Worm (Caenorhabditis elegans) whole organism, young adult: Measurements from ENCODE around the gene ZC373.2.

Source experiments
- B0035.1 ChIP-seq: sonication (generic microtip); optimal IDR thresholded peaks from 2 replicates; lab custom pipeline; 2016; ENCODE audit warnings: missing genetic modification characterization, mild to moderate bottlenecking, missing compliant biosample characterization, missing genotype, missing genetic modification reagents
- D2030.7 ChIP-seq: fragments of 200-800 bp; sonication (Bioruptor generic); IDR thresholded peaks from 2 replicates; pipeline ENCODE4 v1.3.6; 2022; ENCODE audit warnings: missing genetic modification reagents, missing genetic modification characterization, missing compliant biosample characterization
- F55B11.4 ChIP-seq: sonication (generic microtip); optimal IDR thresholded peaks from 2 replicates; lab custom pipeline; 2016; ENCODE audit warnings: missing compliant biosample characterization, missing genetic modification characterization, borderline replicate concordance; ENCODE audit not compliant: insufficient read depth
- Y67H2A.10 ChIP-seq: fragments of 200-800 bp; sonication (Bioruptor generic); conservative IDR thresholded peaks from 2 replicates; pipeline ENCODE4 v1.3.6; 2022; ENCODE audit warnings: missing genetic modification reagents, missing genetic modification characterization, missing compliant biosample characterization
- Y95B8A.8 ChIP-seq: fragments of 200-800 bp; sonication (Bioruptor generic); IDR thresholded peaks from 2 replicates; pipeline ENCODE4 v1.3.6; 2022; ENCODE audit warnings: missing genetic modification reagents, missing genetic modification characterization, missing compliant biosample characterization
- ZK185.1 ChIP-seq: sonication (generic microtip); optimal IDR thresholded peaks from 2 replicates; lab custom pipeline; 2016; ENCODE audit warnings: mild to moderate bottlenecking, missing genetic modification characterization, missing compliant biosample characterization; ENCODE audit not compliant: poor library complexity, severe bottlenecking
- atf-7 ChIP-seq: sonication (generic microtip); optimal IDR thresholded peaks from 2 replicates; lab custom pipeline; 2017; ENCODE audit warnings: mild to moderate bottlenecking, missing genetic modification characterization, missing compliant biosample characterization
- attf-5 ChIP-seq: fragments of 200-800 bp; sonication (Bioruptor generic); optimal IDR thresholded peaks from 2 replicates; lab custom pipeline; 2018; ENCODE audit warnings: mild to moderate bottlenecking, missing genetic modification characterization, missing compliant biosample characterization
- attf-6 ChIP-seq: fragments of 200-800 bp; sonication (Bioruptor generic); IDR thresholded peaks from 2 replicates; pipeline ENCODE4 v1.3.6; 2022; ENCODE audit warnings: missing genetic modification reagents, missing genetic modification characterization, missing compliant biosample characterization
- bed-2 ChIP-seq: fragments of 200-800 bp; sonication (Bioruptor generic); IDR thresholded peaks from 2 replicates; pipeline ENCODE4 v1.3.6; 2022; ENCODE audit warnings: missing genetic modification reagents, missing genetic modification characterization, missing compliant biosample characterization
- ceh-40 ChIP-seq: fragments of 200-800 bp; sonication (Bioruptor generic); IDR thresholded peaks from 2 replicates; pipeline ENCODE4 v1.3.6; 2022; ENCODE audit warnings: missing genetic modification characterization, missing compliant biosample characterization
- ceh-79 ChIP-seq: sonication (generic microtip); optimal IDR thresholded peaks from 2 replicates; lab custom pipeline; 2017; ENCODE audit warnings: mild to moderate bottlenecking, missing genetic modification characterization, missing compliant biosample characterization
- die-1 ChIP-seq: sonication (generic microtip); optimal IDR thresholded peaks from 2 replicates; lab custom pipeline; 2016; ENCODE audit warnings: missing genotype, mild to moderate bottlenecking, missing genetic modification characterization, missing compliant biosample characterization
- dox-1 ChIP-seq: fragments of 200-800 bp; sonication (Bioruptor generic); IDR thresholded peaks from 2 replicates; pipeline ENCODE4 v1.3.6; 2022; ENCODE audit warnings: missing genetic modification reagents, missing genetic modification characterization, missing compliant biosample characterization
- efl-1 ChIP-seq: fragments of 150-350 bp; optimal IDR thresholded peaks from 2 replicates; lab custom pipeline; 2014; ENCODE audit warnings: missing biosample characterization, missing genetic modification reagents, missing genetic modification characterization
- gei-17 ChIP-seq: fragments of 200-800 bp; sonication (Bioruptor generic); optimal IDR thresholded peaks from 2 replicates; lab custom pipeline; 2018; ENCODE audit warnings: mild to moderate bottlenecking, missing genetic modification characterization, missing compliant biosample characterization
- him-1 ChIP-seq: sonication (generic microtip); optimal IDR thresholded peaks from 2 replicates; lab custom pipeline; 2016; ENCODE audit warnings: missing genotype, missing genetic modification reagents, missing genetic modification characterization, missing compliant biosample characterization
- hlh-12 ChIP-seq: sonication (generic microtip); optimal IDR thresholded peaks from 2 replicates; lab custom pipeline; 2016; ENCODE audit warnings: missing genetic modification characterization, missing compliant biosample characterization
- hmg-20 ChIP-seq: fragments of 200-800 bp; sonication (Bioruptor generic); IDR thresholded peaks from 2 replicates; pipeline ENCODE4 v1.3.6; 2022; ENCODE audit warnings: missing genetic modification reagents, missing genetic modification characterization, missing compliant biosample characterization
- lag-1 ChIP-seq: fragments of 200-800 bp; sonication (Bioruptor generic); IDR thresholded peaks from 2 replicates; pipeline ENCODE4 v1.3.6; 2022; ENCODE audit warnings: missing genetic modification reagents, missing genetic modification characterization, missing compliant biosample characterization
- let-526 ChIP-seq: fragments of 200-800 bp; sonication (Bioruptor generic); IDR thresholded peaks from 2 replicates; pipeline ENCODE4 v1.3.6; 2022; ENCODE audit warnings: missing genetic modification reagents, missing genetic modification characterization, missing compliant biosample characterization
- let-607 ChIP-seq, 2 experiments: fragments of 200-800 bp in 1 of 2; sonication (Bioruptor generic) in 1 of 2; sonication (generic microtip) in 1 of 2; optimal IDR thresholded peaks; 2 replicates each; lab custom pipeline; 2016 to 2018; ENCODE audit warnings: mild to moderate bottlenecking in 2 of 2, missing compliant biosample characterization in 2 of 2, missing genetic modification characterization in 2 of 2, moderate library complexity in 2 of 2, missing genotype in 1 of 2
- lir-1 ChIP-seq: fragments of 200-800 bp; sonication (Bioruptor generic); conservative IDR thresholded peaks from 2 replicates; pipeline ENCODE4 v1.3.6; 2022; ENCODE audit warnings: missing genetic modification reagents, missing genetic modification characterization, missing compliant biosample characterization
- madf-8 ChIP-seq: fragments of 200-800 bp; sonication (Bioruptor generic); conservative IDR thresholded peaks from 2 replicates; pipeline ENCODE4 v1.3.6; 2022; ENCODE audit warnings: missing genetic modification reagents, missing genetic modification characterization, missing compliant biosample characterization
- mel-28 ChIP-seq: sonication (generic microtip); optimal IDR thresholded peaks from 2 replicates; lab custom pipeline; 2016; ENCODE audit warnings: borderline replicate concordance, mild to moderate bottlenecking, missing genetic modification characterization, missing compliant biosample characterization
- mes-4 ChIP-seq: sonication (generic microtip); optimal IDR thresholded peaks from 2 replicates; lab custom pipeline; 2016; ENCODE audit warnings: missing genotype, missing genetic modification characterization, missing compliant biosample characterization
- nhr-179 ChIP-seq: sonication (generic microtip); optimal IDR thresholded peaks from 2 replicates; lab custom pipeline; 2016; ENCODE audit warnings: mild to moderate bottlenecking, missing genetic modification characterization, missing compliant biosample characterization
- pbrm-1 ChIP-seq: fragments of 200-800 bp; sonication (Bioruptor generic); IDR thresholded peaks from 2 replicates; pipeline ENCODE4 v1.3.6; 2022; ENCODE audit warnings: missing genetic modification reagents, missing genetic modification characterization, missing compliant biosample characterization
- rcor-1 ChIP-seq: fragments of 200-800 bp; sonication (Bioruptor generic); IDR thresholded peaks from 2 replicates; pipeline ENCODE4 v1.3.6; 2022; ENCODE audit warnings: missing genetic modification reagents, missing genetic modification characterization, missing compliant biosample characterization
- rpc-1 ChIP-seq, 2 experiments: fragments of 150-350 bp in 1 of 2; sonication (generic microtip) in 1 of 2; optimal IDR thresholded peaks; 2 replicates each; lab custom pipeline; 2014 to 2018; ENCODE audit warnings: missing biosample characterization in 1 of 2, missing genetic modification characterization in 1 of 2, missing genetic modification reagents in 1 of 2, missing genotype in 1 of 2
- snpc-1.3 ChIP-seq: sonication (generic microtip); optimal IDR thresholded peaks from 2 replicates; lab custom pipeline; 2017; ENCODE audit warnings: missing genetic modification characterization, mild to moderate bottlenecking, missing compliant biosample characterization, antibody characterized with exemption, moderate library complexity, missing genotype, missing genetic modification reagents; ENCODE audit not compliant: insufficient read depth
- snpc-4 ChIP-seq, 5 experiments: fragments of 150-350 bp in 1 of 5; sonication (generic microtip) in 4 of 5; optimal IDR thresholded peaks; 2 replicates each; lab custom pipeline; 2014 to 2018; ENCODE audit warnings: missing genetic modification characterization in 5 of 5, missing biosample characterization in 3 of 5, antibody characterized with exemption in 2 of 5, mild to moderate bottlenecking in 2 of 5, missing compliant biosample characterization in 2 of 5, missing genotype in 2 of 5, moderate library complexity in 2 of 5, missing genetic modification reagents in 1 of 5
- somi-1 ChIP-seq: fragments of 200-800 bp; sonication (Bioruptor generic); optimal IDR thresholded peaks from 2 replicates; lab custom pipeline; 2018; ENCODE audit warnings: mild to moderate bottlenecking, missing genetic modification characterization, missing compliant biosample characterization
- tbp1 ChIP-seq: fragments of 200-800 bp; sonication (Bioruptor generic); optimal IDR thresholded peaks from 2 replicates; lab custom pipeline; 2018; ENCODE audit warnings: mild to moderate bottlenecking, missing genetic modification characterization, missing compliant biosample characterization
- xnd-1 ChIP-seq: sonication (generic microtip); optimal IDR thresholded peaks from 2 replicates; lab custom pipeline; 2016; ENCODE audit warnings: missing genotype, missing genetic modification reagents, missing genetic modification characterization, missing compliant biosample characterization
- ztf-18 ChIP-seq: sonication (generic microtip); optimal IDR thresholded peaks from 2 replicates; lab custom pipeline; 2016; ENCODE audit warnings: missing genotype, mild to moderate bottlenecking, missing genetic modification characterization, missing compliant biosample characterization
- ztf-22 ChIP-seq: fragments of 200-800 bp; sonication (Bioruptor generic); optimal IDR thresholded peaks from 2 replicates; lab custom pipeline; 2018; ENCODE audit warnings: mild to moderate bottlenecking, missing genetic modification characterization, moderate library complexity, missing compliant biosample characterization

The ZC373.2 gene

DNA sequence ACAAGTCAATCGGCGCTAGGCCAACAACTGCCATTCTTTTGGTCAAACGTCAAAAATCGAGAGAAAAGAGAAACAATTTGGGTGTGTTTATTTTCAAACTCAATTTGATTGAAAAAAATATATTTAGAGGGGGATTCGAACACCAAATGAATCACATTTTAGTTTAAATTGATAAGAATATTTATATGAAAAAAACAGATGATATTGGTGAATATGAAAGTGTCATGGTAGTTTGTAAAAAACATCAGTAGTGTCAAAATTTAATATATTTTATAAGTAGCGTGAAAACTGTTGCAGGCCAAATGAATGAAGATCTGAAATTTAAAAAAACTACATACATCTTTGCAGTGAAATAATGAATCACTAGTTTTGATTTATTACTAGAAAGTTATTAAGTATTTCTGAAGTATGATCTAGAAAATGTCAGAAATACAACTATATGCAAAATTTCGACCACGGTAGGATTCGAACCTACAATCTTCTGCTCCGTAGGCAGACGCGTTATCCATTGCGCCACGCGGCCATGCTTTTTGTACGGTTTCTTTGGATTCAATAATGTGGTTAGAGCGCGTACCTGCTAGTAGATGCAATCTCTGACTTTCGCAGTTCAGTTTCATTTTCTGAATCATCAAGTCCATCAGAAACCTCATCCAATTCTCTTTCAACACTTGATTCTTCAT is 40.1 kb downstream of the ZC373.2 start, which contains the start of gene F19C6.4 (continued):
- TF ChIP-seq Y95B8A.8 (GFP tag; lab: Robert Waterston, UW) (no peak), tbp1 (GFP tag; lab: Kevin White, UChicago) (peak; percentile 90), ceh-40 (GFP tag; lab: Robert Waterston, UW) (peak; percentile 77), rpc-1 (optimal IDR thresholded peaks at IDR 0.05; lab: Kevin White, UChicago) (peak; percentile 84), rpc-1 (tag; optimal IDR thresholded peaks at IDR 0.05; lab: Kevin White, UChicago) (peak; percentile 91), rcor-1 (GFP tag; lab: Robert Waterston, UW) (0 out of 2 replicates have a peak, but pooled peaks have one; percentile 40), nhr-179 (peak; percentile 47), ztf-18 (tag; lab: Kevin White, UChicago) (peak; percentile 31)

DNA sequence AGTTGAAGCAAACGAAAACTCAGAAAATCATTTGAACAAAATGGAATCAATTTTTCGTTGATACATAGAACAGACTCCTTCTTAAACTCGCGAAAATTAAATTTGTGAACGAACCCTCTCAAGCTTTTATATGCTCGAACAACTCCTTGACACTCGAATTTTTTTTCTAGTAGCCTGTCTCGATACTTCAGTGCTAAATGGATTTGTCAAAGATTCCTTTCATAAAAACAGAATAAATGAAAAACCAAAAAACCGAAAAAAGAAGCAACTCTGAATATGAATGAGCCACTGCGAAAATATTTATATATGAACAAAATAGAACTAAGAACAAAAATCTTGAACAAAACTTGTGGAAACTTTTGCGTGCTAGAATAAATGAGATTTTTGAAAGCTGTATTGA is 48.2 kb downstream of the ZC373.2 start:
- TF ChIP-seq somi-1 (GFP tag; lab: Kevin White, UChicago) (no peak), lag-1 (GFP tag; lab: Robert Waterston, UW) (no peak), hmg-20 (no peak), B0035.1 (no peak), attf-5 (no peak), snpc-4 (GFP tag; optimal IDR thresholded peaks at IDR 0.05; lab: Kevin White, UChicago) (no peak), snpc-4 (tag; optimal IDR thresholded peaks at IDR 0.05; lab: Kevin White, UChicago) (no peak), let-526 (GFP tag; lab: Robert Waterston, UW) (no peak), mel-28 (tag; lab: Kevin White, UChicago) (no peak), xnd-1 (tag; lab: Kevin White, UChicago) (no peak), dox-1 (GFP tag; lab: Robert Waterston, UW) (no peak), let-607 (tag; optimal IDR thresholded peaks at IDR 0.05; lab: Kevin White, UChicago) (no peak), Y67H2A.10 (GFP tag; lab: Robert Waterston, UW) (no peak), rpc-1 (optimal IDR thresholded peaks at IDR 0.05; lab: Kevin White, UChicago) (no peak), rpc-1 (tag; optimal IDR thresholded peaks at IDR 0.05; lab: Kevin White, UChicago) (no peak), attf-6 (GFP tag; lab: Robert Waterston, UW) (no peak), bed-2 (GFP tag; lab: Robert Waterston, UW) (no peak), lir-1 (GFP tag; lab: Robert Waterston, UW) (no peak), atf-7 (tag; lab: Kevin White, UChicago) (no peak), Y95B8A.8 (GFP tag; lab: Robert Waterston, UW) (no peak), ztf-22 (GFP tag; lab: Kevin White, UChicago) (no peak), D2030.7 (GFP tag; lab: Robert Waterston, UW) (no peak)

DNA sequence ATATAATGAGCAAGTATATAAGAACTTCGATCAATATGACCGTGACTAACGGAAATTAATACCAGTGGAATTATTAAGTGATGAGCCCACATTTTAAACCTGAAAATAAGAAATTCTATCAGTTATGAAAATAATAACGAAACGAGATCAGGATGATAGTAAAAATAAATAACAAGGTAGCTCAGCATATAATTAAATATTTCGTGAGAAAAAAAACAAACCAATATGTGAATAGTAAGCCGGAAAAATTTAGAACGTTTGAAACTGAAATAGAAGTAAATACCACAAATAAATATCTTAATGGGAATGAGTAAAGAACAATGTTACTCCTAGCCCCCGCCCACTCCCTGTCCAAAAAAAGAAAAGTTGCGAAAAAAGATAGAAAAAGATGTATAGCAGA is 49.6 kb downstream of the ZC373.2 start, which contains the start of gene F19C6.3:
TSS of gene F19C6.3 (minus strand) at position 101 of the 400 bp plus-strand sequence.
- no peak for TF ChIP-seq ZK185.1 (tag; lab: Kevin White, UChicago)
- TF ChIP-seq gei-17 (GFP tag; lab: Kevin White, UChicago) = no peak
- no peak for TF ChIP-seq bed-2 (GFP tag; lab: Robert Waterston, UW)
- no peak for TF ChIP-seq hlh-12 (tag; lab: Kevin White, UChicago)
- no peak for TF ChIP-seq him-1 (tag; lab: Kevin White, UChicago)
- TF ChIP-seq snpc-1.3 (tag; lab: Kevin White, UChicago) = no peak
- no peak for TF ChIP-seq ceh-79
- no peak for TF ChIP-seq nhr-179
- no peak for TF ChIP-seq die-1 (tag; lab: Kevin White, UChicago)
- TF ChIP-seq madf-8 (GFP tag; lab: Robert Waterston, UW) = no peak
- TF ChIP-seq efl-1 (GFP tag; lab: Kevin White, UChicago) = no peak
- TF ChIP-seq atf-7 (tag; lab: Kevin White, UChicago) = no peak
- no peak for TF ChIP-seq pbrm-1 (GFP tag; lab: Robert Waterston, UW)
- TF ChIP-seq attf-5 = no peak
- TF ChIP-seq mes-4 (tag; lab: Kevin White, UChicago) = no peak
- no peak for TF ChIP-seq F55B11.4 (tag; lab: Kevin White, UChicago)
